Worm (Caenorhabditis elegans): Measurements from ENCODE around the gene lip-1.

The lip-1 gene

DNA sequence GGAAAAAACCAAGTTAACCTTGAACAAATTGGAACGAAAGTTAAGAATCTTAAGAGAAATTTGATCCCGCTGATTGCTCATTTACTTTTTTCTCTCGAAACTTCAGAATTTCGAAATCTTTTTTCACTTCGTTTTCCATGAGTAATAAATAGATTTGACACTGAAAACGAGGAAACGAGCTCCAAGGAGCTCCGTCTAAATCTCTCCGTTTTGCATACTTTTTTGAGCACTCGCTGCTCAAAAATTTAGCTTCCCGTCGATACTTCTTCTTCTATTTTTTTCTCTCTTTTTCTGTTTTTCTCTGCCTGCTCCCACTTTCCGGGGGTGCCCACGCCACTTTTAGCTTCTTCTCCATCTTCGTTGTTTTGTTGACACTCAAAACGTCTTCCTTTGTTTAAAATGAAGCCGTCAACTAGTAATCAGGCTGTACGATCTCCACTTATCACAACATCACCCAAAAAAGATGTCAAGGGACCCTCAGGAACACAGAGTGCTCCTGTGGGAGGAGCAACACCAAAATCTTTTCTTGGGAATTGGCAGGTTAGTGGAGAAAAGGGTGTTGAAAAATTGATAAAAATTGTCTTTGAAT lies 36.2 kb upstream of the lip-1 start, which contains the start of gene C17H12.10 (continued):
- TF ChIP-seq aha-1 (tag; optimal IDR thresholded peaks at IDR 0.05) = no peak
- no peak for TF ChIP-seq unc-98 (GFP tag; IDR thresholded peaks at IDR 0.05)
- no peak for TF ChIP-seq jun-1 (tag; optimal IDR thresholded peaks at IDR 0.05)
- TF ChIP-seq tbx-2 (tag; optimal IDR thresholded peaks at IDR 0.05) = no peak
- no peak for TF ChIP-seq zag-1 (tag; optimal IDR thresholded peaks at IDR 0.05)
- no peak for TF ChIP-seq F16B12.6 (tag; optimal IDR thresholded peaks at IDR 0.05)
- TF ChIP-seq ztf-4 (tag; optimal IDR thresholded peaks at IDR 0.05) = no peak
- TF ChIP-seq snpc-4 (tag; optimal IDR thresholded peaks at IDR 0.05) = peak; percentile 32
- TF ChIP-seq blmp-1 (tag; optimal IDR thresholded peaks at IDR 0.05) = no peak
- TF ChIP-seq ceh-8 (GFP tag; optimal IDR thresholded peaks at IDR 0.05) = no peak
- TF ChIP-seq nhr-19 (GFP tag; conservative IDR thresholded peaks at IDR 0.05) = no peak
- no peak for TF ChIP-seq hlh-17 (GFP tag; optimal IDR thresholded peaks at IDR 0.05; ENCODE audit: borderline replicate concordance)
- no peak for TF ChIP-seq C16A3.4 (tag; optimal IDR thresholded peaks at IDR 0.05)
- TF ChIP-seq efl-1 (optimal IDR thresholded peaks at IDR 0.05) = peak; percentile 13 to 26
- no peak for TF ChIP-seq efl-1 (GFP tag; optimal IDR thresholded peaks at IDR 0.05 in 1 of 2)
- peak; percentile 15 for TF ChIP-seq mep-1 (tag; optimal IDR thresholded peaks at IDR 0.05)
- TF ChIP-seq dsc-1 (tag; optimal IDR thresholded peaks at IDR 0.05) = no peak
- no peak for TF ChIP-seq nhr-28 (tag; optimal IDR thresholded peaks at IDR 0.05)
- no peak for TF ChIP-seq nhr-20 (tag; optimal IDR thresholded peaks at IDR 0.05)
- TF ChIP-seq ceh-82 (tag; optimal IDR thresholded peaks at IDR 0.05) = peak in 2 of 3 experiments; percentile 40 to 42
- peak; percentile 48 for TF ChIP-seq nhr-71 (tag; optimal IDR thresholded peaks at IDR 0.05)
- TF ChIP-seq egl-13 (tag; optimal IDR thresholded peaks at IDR 0.05) = no peak
- TF ChIP-seq ces-1 (GFP tag; optimal IDR thresholded peaks at IDR 0.05) = no peak
- no peak for TF ChIP-seq rnt-1 (tag; optimal IDR thresholded peaks at IDR 0.05)
- no peak for TF ChIP-seq ets-5 (GFP tag; IDR thresholded peaks at IDR 0.05)
- peak; percentile 39 for TF ChIP-seq nhr-47 (tag; optimal IDR thresholded peaks at IDR 0.05)
- TF ChIP-seq elt-2 (tag; optimal IDR thresholded peaks at IDR 0.05) = no peak
- no peak for TF ChIP-seq fkh-4 (tag; optimal IDR thresholded peaks at IDR 0.05; ENCODE audit: borderline replicate concordance)
- TF ChIP-seq vab-15 (tag; optimal IDR thresholded peaks at IDR 0.05) = no peak
- no peak for TF ChIP-seq nhr-237 (tag; optimal IDR thresholded peaks at IDR 0.05)
- TF ChIP-seq ceh-63 (GFP tag; optimal IDR thresholded peaks at IDR 0.05) = no peak
- TF ChIP-seq nhr-12 (tag; optimal IDR thresholded peaks at IDR 0.05) = no peak
- TF ChIP-seq lin-13 (GFP tag; optimal IDR thresholded peaks at IDR 0.05) = no peak
- no peak for TF ChIP-seq aly-2 (tag; optimal IDR thresholded peaks at IDR 0.05)
- TF ChIP-seq C04F5.9 (tag; optimal IDR thresholded peaks at IDR 0.05) = no peak
- peak; percentile 56 for TF ChIP-seq skn-1 (tag; optimal IDR thresholded peaks at IDR 0.05)
- TF ChIP-seq nhr-90 (tag; optimal IDR thresholded peaks at IDR 0.05; ENCODE audit: poor library complexity) = no peak
- no peak for TF ChIP-seq ceh-88 (GFP tag; IDR thresholded peaks at IDR 0.05)
- TF ChIP-seq alr-1 (tag; optimal IDR thresholded peaks at IDR 0.05; ENCODE audit: borderline replicate concordance) = no peak
- no peak for TF ChIP-seq sptf-1 (tag; optimal IDR thresholded peaks at IDR 0.05)
- no peak for TF ChIP-seq isw-1 (GFP tag; IDR thresholded peaks at IDR 0.05)
- TF ChIP-seq pax-3 (tag; optimal IDR thresholded peaks at IDR 0.05) = no peak
- TF ChIP-seq Y116A8C.19 (tag; optimal IDR thresholded peaks at IDR 0.05; ENCODE audit: borderline replicate concordance) = no peak
- no peak for TF ChIP-seq xbp-1 (tag; optimal IDR thresholded peaks at IDR 0.05)
- TF ChIP-seq nhr-85 (tag) = no peak
- peak; percentile 18 for TF ChIP-seq unc-86 (tag; optimal IDR thresholded peaks at IDR 0.05)
- TF ChIP-seq zip-4 (GFP tag; optimal IDR thresholded peaks at IDR 0.05) = no peak
- TF ChIP-seq ceh-90 (tag; optimal IDR thresholded peaks at IDR 0.05) = no peak
- TF ChIP-seq elt-3 (tag; optimal IDR thresholded peaks at IDR 0.05) = no peak
- TF ChIP-seq ama-1 (optimal IDR thresholded peaks at IDR 0.05) = no peak
- no peak for TF ChIP-seq lin-39 (tag; optimal IDR thresholded peaks at IDR 0.05)
- TF ChIP-seq mab-9 (GFP tag; IDR thresholded peaks at IDR 0.05) = no peak
- no peak for TF ChIP-seq fos-1 (tag; optimal IDR thresholded peaks at IDR 0.05)
- TF ChIP-seq lin-14 (GFP tag; optimal IDR thresholded peaks at IDR 0.05) = peak; percentile 82
